Worm (Caenorhabditis elegans): ENCODE results near the gene gcy-36.

- no peak for TF ChIP-seq skn-1 (tag; optimal IDR thresholded peaks at IDR 0.05)
- no peak for TF ChIP-seq fkh-10 (GFP tag; optimal IDR thresholded peaks at IDR 0.05)
- no peak for TF ChIP-seq ztf-4 (tag; optimal IDR thresholded peaks at IDR 0.05)
- TF ChIP-seq hlh-17 (GFP tag; optimal IDR thresholded peaks at IDR 0.05; ENCODE audit: borderline replicate concordance), result no peak
- TF ChIP-seq unc-62 (GFP tag; optimal IDR thresholded peaks at IDR 0.05), result no peak
- TF ChIP-seq ces-1 (GFP tag; optimal IDR thresholded peaks at IDR 0.05), result no peak
- TF ChIP-seq elt-3 (tag; optimal IDR thresholded peaks at IDR 0.05), result no peak
Observed at ce11 chrX:15477309-15477708, 1.5 kb upstream of the gcy-36 start, which contains the start of gene exc-1.
